Worm (Caenorhabditis elegans) whole organism, L4 larva: ENCODE measurements around the gene srd-30.

Source experiments
- D1046.2 ChIP-seq: fragments of 200-800 bp; sonication (Bioruptor generic); IDR thresholded peaks from 2 replicates; pipeline ENCODE4 v1.3.6; 2022; ENCODE audit warnings: missing genetic modification characterization, missing compliant biosample characterization
- F10B5.3 ChIP-seq: sonication (generic microtip); optimal IDR thresholded peaks from 2 replicates; lab custom pipeline; 2016; ENCODE audit warnings: mild to moderate bottlenecking, missing genetic modification characterization, missing compliant biosample characterization
- F44E2.7 ChIP-seq: fragments of 200-800 bp; sonication (Bioruptor generic); IDR thresholded peaks from 2 replicates; pipeline ENCODE4 v2.1.2; 2022; ENCODE audit warnings: missing genetic modification characterization, missing compliant biosample characterization
- F49E8.2 ChIP-seq: sonication (generic microtip); optimal IDR thresholded peaks from 2 replicates; lab custom pipeline; 2016; ENCODE audit warnings: missing compliant biosample characterization, mild to moderate bottlenecking, missing genetic modification characterization, borderline replicate concordance
- T26A8.4 ChIP-seq: fragments of 200-800 bp; sonication (Bioruptor generic); IDR thresholded peaks from 2 replicates; pipeline ENCODE4 v1.3.6; 2022; ENCODE audit warnings: missing genetic modification characterization, missing compliant biosample characterization
- Y5F2A.4 ChIP-seq: fragments of 200-800 bp; sonication (Bioruptor generic); optimal IDR thresholded peaks from 2 replicates; lab custom pipeline; 2018; ENCODE audit warnings: mild to moderate bottlenecking, missing genetic modification characterization, missing compliant biosample characterization
- ZK546.5 ChIP-seq, 2 experiments: sonication (generic microtip); optimal IDR thresholded peaks; 2 replicates each; lab custom pipeline; 2017; ENCODE audit warnings: missing biosample characterization in 2 of 2, missing genetic modification characterization in 2 of 2
- ceh-20 ChIP-seq: fragments of 200-800 bp; sonication (Bioruptor generic); IDR thresholded peaks from 2 replicates; pipeline ENCODE4 v1.3.6; 2022; ENCODE audit warnings: missing genetic modification reagents, missing genetic modification characterization, missing compliant biosample characterization
- ctbp-1 ChIP-seq: fragments of 200-800 bp; sonication (Bioruptor generic); IDR thresholded peaks from 2 replicates; pipeline ENCODE4 v1.3.6; 2022; ENCODE audit warnings: missing genetic modification reagents, missing genetic modification characterization, missing compliant biosample characterization
- daf-19 ChIP-seq: fragments of 200-800 bp; sonication (Bioruptor generic); conservative IDR thresholded peaks from 2 replicates; pipeline ENCODE4 v1.3.6; 2022; ENCODE audit warnings: missing genetic modification characterization, missing compliant biosample characterization
- dmd-6 ChIP-seq: fragments of 200-800 bp; sonication (Bioruptor generic); IDR thresholded peaks from 2 replicates; pipeline ENCODE4 v1.3.6; 2022; ENCODE audit warnings: missing genetic modification reagents, missing genetic modification characterization, missing compliant biosample characterization
- dmd-8 ChIP-seq: fragments of 200-800 bp; sonication (Bioruptor generic); IDR thresholded peaks from 2 replicates; pipeline ENCODE4 v1.3.6; 2022; ENCODE audit warnings: missing genetic modification characterization, missing compliant biosample characterization
- fkh-10 ChIP-seq: fragments of 150-350 bp; optimal IDR thresholded peaks from 2 replicates; lab custom pipeline; 2014; ENCODE audit warnings: missing biosample characterization, missing genetic modification reagents, missing genetic modification characterization
- gei-8 ChIP-seq: fragments of 200-800 bp; sonication (Bioruptor generic); optimal IDR thresholded peaks from 2 replicates; lab custom pipeline; 2018; ENCODE audit warnings: mild to moderate bottlenecking, missing genetic modification characterization, missing compliant biosample characterization
- hlh-11 ChIP-seq: fragments of 200-800 bp; sonication (Bioruptor generic); optimal IDR thresholded peaks from 2 replicates; lab custom pipeline; 2018; ENCODE audit warnings: mild to moderate bottlenecking, missing genetic modification characterization, missing compliant biosample characterization
- jun-1 ChIP-seq: fragments of 150-350 bp; optimal IDR thresholded peaks from 2 replicates; lab custom pipeline; 2014; ENCODE audit warnings: missing biosample characterization, missing genetic modification reagents, missing genetic modification characterization
- lim-7 ChIP-seq: fragments of 200-800 bp; sonication (Bioruptor generic); IDR thresholded peaks from 2 replicates; pipeline ENCODE4 v1.3.6; 2022; ENCODE audit warnings: missing genetic modification characterization, missing compliant biosample characterization
- lin-38 ChIP-seq: fragments of 200-800 bp; sonication (Bioruptor generic); IDR thresholded peaks from 2 replicates; pipeline ENCODE4 v1.3.6; 2022; ENCODE audit warnings: missing genetic modification reagents, missing genetic modification characterization, missing compliant biosample characterization
- lin-39 ChIP-seq: fragments of 150-350 bp; optimal IDR thresholded peaks from 2 replicates; lab custom pipeline; 2014; ENCODE audit warnings: missing biosample characterization, missing genetic modification reagents, missing genetic modification characterization
- lir-3 ChIP-seq: sonication (generic microtip); optimal IDR thresholded peaks from 2 replicates; lab custom pipeline; 2016; ENCODE audit warnings: mild to moderate bottlenecking, missing genetic modification characterization, missing compliant biosample characterization
- mep-1 ChIP-seq: fragments of 150-350 bp; sonication (generic microtip); optimal IDR thresholded peaks from 3 replicates; lab custom pipeline; 2014; ENCODE audit warnings: missing biosample characterization, missing genetic modification characterization
- mxl-2 ChIP-seq: fragments of 200-800 bp; sonication (Bioruptor generic); conservative IDR thresholded peaks from 2 replicates; pipeline ENCODE4 v1.3.6; 2022; ENCODE audit warnings: missing genetic modification reagents, missing genetic modification characterization, missing compliant biosample characterization
- mxl-3 ChIP-seq: fragments of 200-800 bp; sonication (Bioruptor generic); optimal IDR thresholded peaks from 2 replicates; lab custom pipeline; 2018; ENCODE audit warnings: mild to moderate bottlenecking, missing genetic modification characterization, missing compliant biosample characterization
- nhr-10 ChIP-seq: fragments of 150-350 bp; optimal IDR thresholded peaks from 2 replicates; lab custom pipeline; 2014; ENCODE audit warnings: missing biosample characterization, missing genetic modification characterization
- nhr-25 ChIP-seq: sonication (generic microtip); optimal IDR thresholded peaks from 2 replicates; lab custom pipeline; 2017; ENCODE audit warnings: missing genetic modification characterization, mild to moderate bottlenecking, missing compliant biosample characterization, antibody characterized with exemption, moderate library complexity, borderline replicate concordance; ENCODE audit not compliant: insufficient read depth
- nhr-28 ChIP-seq: fragments of 150-350 bp; optimal IDR thresholded peaks from 2 replicates; lab custom pipeline; 2014; ENCODE audit warnings: missing biosample characterization, missing genetic modification characterization
- nhr-41 ChIP-seq: fragments of 200-800 bp; sonication (Bioruptor generic); IDR thresholded peaks from 2 replicates; pipeline ENCODE4 v1.3.6; 2022; ENCODE audit warnings: missing genetic modification reagents, missing genetic modification characterization, missing compliant biosample characterization
- nhr-42 ChIP-seq: fragments of 200-800 bp; sonication (Bioruptor generic); IDR thresholded peaks from 2 replicates; pipeline ENCODE4 v1.3.6; 2022; ENCODE audit warnings: missing genetic modification characterization, missing compliant biosample characterization
- nhr-76 ChIP-seq: fragments of 150-350 bp; optimal IDR thresholded peaks from 2 replicates; lab custom pipeline; 2014; ENCODE audit warnings: missing biosample characterization, missing genetic modification characterization
- nhr-77 ChIP-seq: fragments of 150-350 bp; optimal IDR thresholded peaks from 2 replicates; lab custom pipeline; 2014; ENCODE audit warnings: missing biosample characterization, missing genetic modification characterization
- pha-4 ChIP-seq, 2 experiments: fragments of 150-350 bp in 1 of 2; fragments of 200-800 bp in 1 of 2; sonication (Bioruptor generic) in 1 of 2; IDR thresholded peaks in 1 of 2; optimal IDR thresholded peaks in 1 of 2; 2 replicates each; pipeline versions ENCODE4 v1.3.6 to Lab custom; 2014 to 2022; ENCODE audit warnings: missing genetic modification characterization in 2 of 2, missing genetic modification reagents in 2 of 2, missing biosample characterization in 1 of 2, missing compliant biosample characterization in 1 of 2
- rbr-2 ChIP-seq: sonication (generic microtip); optimal IDR thresholded peaks from 2 replicates; lab custom pipeline; 2016; ENCODE audit warnings: missing genotype, missing genetic modification characterization, missing compliant biosample characterization
- set-16 ChIP-seq: fragments of 200-800 bp; sonication (Bioruptor generic); IDR thresholded peaks from 2 replicates; pipeline ENCODE4 v1.3.6; 2022; ENCODE audit warnings: missing genetic modification reagents, missing genetic modification characterization, missing compliant biosample characterization
- spr-3 ChIP-seq: fragments of 200-800 bp; sonication (Bioruptor generic); optimal IDR thresholded peaks from 2 replicates; lab custom pipeline; 2018; ENCODE audit warnings: mild to moderate bottlenecking, missing genetic modification characterization, missing compliant biosample characterization
- unc-62 ChIP-seq, 3 experiments: fragments of 150-350 bp in 1 of 3; sonication (generic microtip); optimal IDR thresholded peaks in 2 of 3; peaks in 1 of 3; 1 replicate in 1 of 3; 2 replicates in 2 of 3; lab custom pipeline; 2014 to 2017; ENCODE audit warnings: missing biosample characterization in 3 of 3, missing genetic modification characterization in 3 of 3, missing genetic modification reagents in 3 of 3, missing genotype in 1 of 3
- zfp-3 ChIP-seq: fragments of 200-800 bp; sonication (Bioruptor generic); conservative IDR thresholded peaks from 2 replicates; pipeline ENCODE4 v1.3.6; 2022; ENCODE audit warnings: missing genetic modification reagents, missing genetic modification characterization, missing compliant biosample characterization
- zip-2 ChIP-seq: fragments of 150-350 bp; optimal IDR thresholded peaks from 2 replicates; lab custom pipeline; 2014; ENCODE audit warnings: missing biosample characterization, missing genetic modification characterization

Gene srd-30

DNA sequence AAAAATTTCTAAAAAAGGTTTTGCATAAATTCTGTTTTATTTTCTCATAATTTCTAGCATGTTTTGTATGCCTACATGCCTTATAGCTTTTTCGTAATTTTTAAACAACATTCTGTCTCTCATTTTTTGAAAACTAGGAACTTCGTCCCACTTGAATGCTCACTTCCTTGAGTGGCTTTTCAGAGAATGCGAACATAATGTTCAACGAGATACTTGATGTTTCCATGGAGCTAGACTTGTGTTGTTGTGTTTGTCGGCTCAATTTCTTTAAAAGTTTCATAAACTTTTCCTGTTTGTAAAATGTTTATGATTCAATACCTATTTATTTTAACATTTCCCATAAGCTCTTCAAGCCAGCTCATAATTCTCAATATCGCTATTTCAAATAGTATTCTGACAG lies 24.7 kb upstream of the srd-30 start, which contains the start of gene clec-213:
Gene clec-213 (plus strand): TSS at position 301 of the 400 bp plus-strand sequence.
- no peak for TF ChIP-seq mxl-2
- no peak for TF ChIP-seq ZK546.5 (tag; optimal IDR thresholded peaks at IDR 0.05; lab: Kevin White, UChicago)
- TF ChIP-seq lin-38: no peak
- TF ChIP-seq mep-1 (tag; lab: Kevin White, UChicago): no peak

ce11 chrV:7609698-7610420 lies 19.7 kb upstream of the srd-30 start, which contains the start of the genes folt-3 and clec-214:
folt-3 (minus strand) TSS chrV:7609748.
clec-214 (plus strand) TSS chrV:7610370.
- TF ChIP-seq jun-1 (tag; lab: Kevin White, UChicago) (no peak), nhr-28 (tag; lab: Kevin White, UChicago) (peak; percentile 80), nhr-10 (no peak), gei-8 (GFP tag; lab: Kevin White, UChicago) (no peak), dmd-6 (GFP tag; lab: Robert Waterston, UW) (no peak), D1046.2 (GFP tag; lab: Robert Waterston, UW) (no peak)

- TF ChIP-seq zfp-3 (GFP tag; lab: Robert Waterston, UW): no peak
Observed at ce11 chrV:7612044-7612443, 17.6 kb upstream of the srd-30 start, which contains the start of gene clec-215. clec-215 (plus strand) TSS chrV:7612344.

- TF ChIP-seq unc-62 (GFP tag; optimal IDR thresholded peaks at IDR 0.05 in 1 of 2; lab: Kevin White, UChicago) (peak in 1 of 2 experiments; percentile 78), unc-62 (tag; optimal IDR thresholded peaks at IDR 0.05; lab: Kevin White, UChicago) (no peak), mxl-2 (no peak)
Observed at ce11 chrV:7618114-7618513, 11.5 kb upstream of the srd-30 start, which contains the start of gene C50E3.15. C50E3.15 (plus strand) TSS chrV:7618414.

DNA sequence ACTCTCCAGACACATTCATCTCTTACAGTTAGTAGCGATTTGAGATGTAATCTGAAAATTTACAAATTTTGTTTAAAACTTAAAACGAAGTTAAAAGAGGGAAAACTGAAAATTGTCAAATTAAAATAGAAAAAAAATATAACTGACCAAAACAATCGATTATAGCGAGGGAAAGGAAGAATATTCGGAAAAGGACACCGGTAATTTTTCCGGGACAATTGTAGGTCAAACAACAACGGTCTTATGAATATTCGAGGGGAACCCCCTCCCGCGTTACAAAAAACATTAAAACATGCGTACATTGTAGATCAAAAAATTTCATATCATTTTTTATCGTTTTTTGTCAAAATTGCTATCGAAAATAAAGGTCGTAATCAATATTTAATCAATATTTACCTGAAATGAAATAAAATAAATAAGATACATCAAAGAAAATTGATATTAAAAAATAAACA lies 7.6 kb upstream of the srd-30 start, which contains the start of gene C50E3.12:
Gene C50E3.12 (minus strand): TSS at position 51 of the 455 bp plus-strand sequence.
- no peak for TF ChIP-seq nhr-76 (tag; lab: Kevin White, UChicago)
- no peak for TF ChIP-seq nhr-25
- TF ChIP-seq F10B5.3 (tag; lab: Kevin White, UChicago): no peak
- TF ChIP-seq pha-4 (GFP tag; IDR thresholded peaks at IDR 0.05; lab: Robert Waterston, UW): no peak
- TF ChIP-seq pha-4 (tag; optimal IDR thresholded peaks at IDR 0.05; lab: Kevin White, UChicago): no peak
- TF ChIP-seq ceh-20 (GFP tag; lab: Robert Waterston, UW): no peak
- TF ChIP-seq zfp-3 (GFP tag; lab: Robert Waterston, UW): no peak
- no peak for TF ChIP-seq D1046.2 (GFP tag; lab: Robert Waterston, UW)
- no peak for TF ChIP-seq rbr-2 (tag; lab: Kevin White, UChicago)
- TF ChIP-seq nhr-41: no peak
- TF ChIP-seq lir-3 (tag; lab: Kevin White, UChicago): no peak
- no peak for TF ChIP-seq hlh-11 (tag; lab: Kevin White, UChicago)
- TF ChIP-seq zip-2 (tag; lab: Kevin White, UChicago): no peak
- no peak for TF ChIP-seq nhr-10
- TF ChIP-seq spr-3 (GFP tag; lab: Kevin White, UChicago): no peak
- TF ChIP-seq nhr-42 (GFP tag; lab: Robert Waterston, UW): no peak
- no peak for TF ChIP-seq T26A8.4
- no peak for TF ChIP-seq lim-7 (GFP tag; lab: Robert Waterston, UW)

DNA sequence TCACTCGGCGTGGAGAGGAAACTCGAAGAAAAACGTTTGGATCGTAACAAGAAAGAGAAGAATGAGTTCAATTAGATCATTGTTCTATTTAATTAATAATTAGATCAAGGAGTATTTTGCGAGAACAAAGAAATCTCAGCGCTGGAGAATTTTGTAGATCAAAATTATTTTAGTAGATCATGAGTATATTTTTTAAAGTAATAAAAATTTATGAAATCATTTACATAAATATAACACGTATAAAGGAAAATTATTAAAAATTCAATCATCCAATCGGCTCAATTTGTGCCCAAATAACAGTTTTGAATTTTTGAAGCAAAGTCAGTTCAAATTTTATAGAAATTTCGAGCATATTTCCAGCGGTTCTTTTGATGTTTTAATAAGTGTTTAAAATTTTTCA lies 5.5 kb upstream of the srd-30 start, which contains the start of gene C50E3.13:
Gene C50E3.13 (minus strand): TSS at position 101 of the 400 bp plus-strand sequence.
- TF ChIP-seq F49E8.2 (tag; lab: Kevin White, UChicago): no peak
- no peak for TF ChIP-seq Y5F2A.4 (GFP tag; lab: Kevin White, UChicago)
- TF ChIP-seq nhr-41: no peak
- no peak for TF ChIP-seq lin-39 (tag; lab: Kevin White, UChicago)
- no peak for TF ChIP-seq nhr-77 (tag; lab: Kevin White, UChicago)
- TF ChIP-seq fkh-10 (GFP tag; lab: Kevin White, UChicago): no peak
- TF ChIP-seq mxl-3: no peak
- no peak for TF ChIP-seq set-16 (GFP tag; lab: Robert Waterston, UW)
- no peak for TF ChIP-seq dmd-8 (GFP tag; lab: Robert Waterston, UW)
- no peak for TF ChIP-seq nhr-25
- no peak for TF ChIP-seq gei-8 (GFP tag; lab: Kevin White, UChicago)
- no peak for TF ChIP-seq F44E2.7 (GFP tag; lab: Robert Waterston, UW)
- no peak for TF ChIP-seq nhr-42 (GFP tag; lab: Robert Waterston, UW)
- TF ChIP-seq daf-19 (GFP tag; lab: Robert Waterston, UW): no peak
- TF ChIP-seq nhr-76 (tag; lab: Kevin White, UChicago): no peak
- TF ChIP-seq ctbp-1 (GFP tag; lab: Robert Waterston, UW): no peak
- TF ChIP-seq mep-1 (tag; lab: Kevin White, UChicago): no peak
- TF ChIP-seq, all 104 proteins: peak for 0
